Worm (Caenorhabditis elegans) whole organism, late embryonic: Measurements from ENCODE around the gene F59E12.1.

Experiments used
- K02D7.2 ChIP-seq: sonication (generic microtip); optimal IDR thresholded peaks from 2 replicates; lab custom pipeline; 2017; ENCODE audit warnings: mild to moderate bottlenecking, missing genetic modification characterization, missing compliant biosample characterization
- ceh-22 ChIP-seq: sonication (generic microtip); optimal IDR thresholded peaks from 2 replicates; lab custom pipeline; 2017; ENCODE audit warnings: missing biosample characterization, missing genetic modification characterization
- fkh-10 ChIP-seq: fragments of 150-350 bp; optimal IDR thresholded peaks from 2 replicates; lab custom pipeline; 2014; ENCODE audit warnings: missing biosample characterization, missing genetic modification reagents, missing genetic modification characterization
- hlh-15 ChIP-seq: sonication (generic microtip); optimal IDR thresholded peaks from 2 replicates; lab custom pipeline; 2016; ENCODE audit warnings: missing genetic modification characterization, missing compliant biosample characterization
- nfya-1 ChIP-seq: sonication (generic microtip); optimal IDR thresholded peaks from 2 replicates; lab custom pipeline; 2017; ENCODE audit warnings: missing genetic modification characterization, mild to moderate bottlenecking, missing compliant biosample characterization, antibody characterized with exemption, moderate library complexity
- odd-2 ChIP-seq: sonication (generic microtip); optimal IDR thresholded peaks from 2 replicates; lab custom pipeline; 2017; ENCODE audit warnings: antibody characterized with exemption, mild to moderate bottlenecking, missing genetic modification characterization, missing compliant biosample characterization
- ttx-3 ChIP-seq: sonication (generic microtip); optimal IDR thresholded peaks from 2 replicates; lab custom pipeline; 2016; ENCODE audit warnings: missing genetic modification reagents, missing genetic modification characterization, missing compliant biosample characterization
- unc-55 ChIP-seq: sonication (generic microtip); optimal IDR thresholded peaks from 2 replicates; lab custom pipeline; 2017; ENCODE audit warnings: missing biosample characterization, missing genetic modification reagents, missing genetic modification characterization

- no peak for TF ChIP-seq unc-55 (GFP tag; lab: Kevin White, UChicago)
- TF ChIP-seq ttx-3 (tag; lab: Kevin White, UChicago), result no peak
- no peak for TF ChIP-seq odd-2 (tag; lab: Kevin White, UChicago)
- no peak for TF ChIP-seq hlh-15 (tag; lab: Kevin White, UChicago)
- TF ChIP-seq ceh-22 (tag; lab: Kevin White, UChicago), result no peak
- no peak for TF ChIP-seq fkh-10 (GFP tag; lab: Kevin White, UChicago)
- TF ChIP-seq nfya-1, result no peak
- no peak for TF ChIP-seq K02D7.2
These were observed 10.7 kb downstream of the F59E12.1 start, which contains the start of gene C25H3.15 for ce11 chrII:5665029-5665428.
